Fruit fly (Drosophila melanogaster) whole organism, embryonic: ENCODE data around the gene ND-13A.

ENCODE experiments used
- Abd-B ChIP-seq: fragments of 200-800 bp; sonication (Bioruptor generic); optimal IDR thresholded peaks from 2 replicates; lab custom pipeline; 2018; ENCODE audit warnings: missing biosample characterization, mild to moderate bottlenecking, missing genetic modification characterization, moderate library complexity
- CG3065 ChIP-seq: fragments of 200-800 bp; sonication (Bioruptor generic); optimal IDR thresholded peaks from 2 replicates; lab custom pipeline; 2016; ENCODE audit warnings: missing biosample characterization, missing genetic modification characterization
- CG31224 ChIP-seq: fragments of 200-800 bp; sonication (Bioruptor generic); IDR thresholded peaks from 2 replicates; pipeline ENCODE4 v1.3.6; 2022; ENCODE audit warnings: missing biosample characterization, missing genetic modification characterization
- CG32767 ChIP-seq: fragments of 200-800 bp; sonication (Bioruptor generic); IDR thresholded peaks from 2 replicates; pipeline ENCODE4 v1.3.6; 2022; ENCODE audit warnings: missing biosample characterization, missing genetic modification characterization
- CG9817 ChIP-seq: fragments of 200-800 bp; sonication (Bioruptor generic); optimal IDR thresholded peaks from 2 replicates; lab custom pipeline; 2018; ENCODE audit warnings: missing biosample characterization, mild to moderate bottlenecking, missing genetic modification characterization, moderate library complexity
- Dip3 ChIP-seq: fragments of 200-800 bp; sonication (Bioruptor generic); optimal IDR thresholded peaks from 3 replicates; lab custom pipeline; 2016; ENCODE audit warnings: missing biosample characterization, missing genetic modification characterization
- ham ChIP-seq: fragments of 200-800 bp; sonication (Bioruptor generic); IDR thresholded peaks from 2 replicates; pipeline ENCODE4 v1.3.6; 2022; ENCODE audit warnings: missing biosample characterization, missing genetic modification characterization
- lab ChIP-seq: fragments of 200-800 bp; sonication (Bioruptor generic); optimal IDR thresholded peaks from 3 replicates; lab custom pipeline; 2017; ENCODE audit warnings: missing biosample characterization, missing genetic modification characterization, mild to moderate bottlenecking, moderate library complexity, missing genetic modification reagents
- maf-S ChIP-seq: fragments of 200-800 bp; sonication (Bioruptor generic); optimal IDR thresholded peaks from 2 replicates; lab custom pipeline; 2016; ENCODE audit warnings: missing biosample characterization, missing genetic modification characterization
- row ChIP-seq: fragments of 200-800 bp; sonication (Bioruptor generic); IDR thresholded peaks from 3 replicates; pipeline ENCODE4 v1.3.6; 2022; ENCODE audit warnings: missing biosample characterization, missing genetic modification characterization
- zfh2 ChIP-seq: fragments of 200-800 bp; sonication (Bioruptor generic); optimal IDR thresholded peaks from 2 replicates; lab custom pipeline; 2016; ENCODE audit warnings: missing biosample characterization, missing genetic modification characterization

- TF ChIP-seq ham (no peak), CG9817 (no peak), row (no peak), lab (GFP tag; lab: Kevin White, UChicago) (no peak), maf-S (no peak), zfh2 (GFP tag; lab: Kevin White, UChicago) (no peak), CG3065 (GFP tag; lab: Kevin White, UChicago) (no peak), CG32767 (no peak), Dip3 (GFP tag; lab: Kevin White, UChicago) (no peak), Abd-B (GFP tag; lab: Kevin White, UChicago) (no peak), CG31224 (GFP tag; lab: Robert Waterston, UW) (no peak)
Observed at dm6 chr2L:5090352-5090751, 9.7 kb downstream of the ND-13A start.
